Worm (Caenorhabditis elegans) whole organism, midembryonic: ENCODE data around the gene gst-9.

Experiments
- flt-1 ChIP-seq: fragments of 200-800 bp; sonication (Bioruptor generic); IDR thresholded peaks from 2 replicates; pipeline ENCODE4 v1.3.6; 2022; ENCODE audit warnings: missing genetic modification characterization, missing compliant biosample characterization
- klf-2 ChIP-seq: fragments of 200-800 bp; sonication (Bioruptor generic); conservative IDR thresholded peaks from 2 replicates; pipeline ENCODE4 v1.3.6; 2022; ENCODE audit warnings: missing genetic modification reagents, missing genetic modification characterization, missing compliant biosample characterization
- ref-1 ChIP-seq: fragments of 200-800 bp; sonication (Bioruptor generic); conservative IDR thresholded peaks from 2 replicates; pipeline ENCODE4 v1.3.6; 2022; ENCODE audit warnings: missing genetic modification reagents, missing genetic modification characterization, missing compliant biosample characterization
- ztf-29 ChIP-seq: fragments of 200-800 bp; sonication (Bioruptor generic); IDR thresholded peaks from 2 replicates; pipeline ENCODE4 v1.3.6; 2022; ENCODE audit warnings: missing genetic modification reagents, missing genetic modification characterization, missing compliant biosample characterization

- TF ChIP-seq ref-1, result no peak
- TF ChIP-seq klf-2 (GFP tag; lab: Robert Waterston, UW), result no peak
- TF ChIP-seq flt-1 (GFP tag; lab: Robert Waterston, UW), result no peak
- no peak for TF ChIP-seq ztf-29 (GFP tag; lab: Robert Waterston, UW)
These were observed 9.7 kb upstream of the gst-9 start, which contains the start of gene gst-7 for ce11 chrII:4881727-4882126.
